Worm (Caenorhabditis elegans): Measurements from ENCODE around the gene F27E5.9.
A peak's percentile ranks its signal among the peaks of the same experiment; 100 is the strongest.

F27E5.9 gene

ce11 chrII:10172436-10172973 is 37.8 kb downstream of the F27E5.9 start, which contains the start of gene wbp-11 (continued):
- TF ChIP-seq sma-9 (GFP tag; optimal IDR thresholded peaks at IDR 0.05) = peak; percentile 0
- TF ChIP-seq sma-9 (tag; optimal IDR thresholded peaks at IDR 0.05) = no peak
- no peak for TF ChIP-seq aly-2 (tag; optimal IDR thresholded peaks at IDR 0.05)
- TF ChIP-seq elt-1 (tag; optimal IDR thresholded peaks at IDR 0.05) = no peak
- TF ChIP-seq ceh-16 (tag; optimal IDR thresholded peaks at IDR 0.05) = no peak
- TF ChIP-seq ceh-82 (tag; optimal IDR thresholded peaks at IDR 0.05) = no peak
- no peak for TF ChIP-seq mdl-1 (tag; optimal IDR thresholded peaks at IDR 0.05)
- no peak for TF ChIP-seq lin-39 (tag; optimal IDR thresholded peaks at IDR 0.05)

ce11 chrII:10174338-10174737 is 39.6 kb downstream of the F27E5.9 start, which contains the start of gene F33H1.4:
Gene F33H1.4, plus strand, starts transcription at chrII:10174648.
- TF ChIP-seq sma-3 (GFP tag; optimal IDR thresholded peaks at IDR 0.05) (peak; percentile 24), nhr-77 (tag; optimal IDR thresholded peaks at IDR 0.05) (no peak), C34F6.9 (tag; optimal IDR thresholded peaks at IDR 0.05) (peak; percentile 76), nhr-21 (tag; optimal IDR thresholded peaks at IDR 0.05) (peak; percentile 44), fos-1 (tag; optimal IDR thresholded peaks at IDR 0.05) (peak; percentile 38), nhr-129 (tag; optimal IDR thresholded peaks at IDR 0.05) (peak; percentile 47), unc-55 (GFP tag; optimal IDR thresholded peaks at IDR 0.05) (peak; percentile 71), unc-39 (tag; optimal IDR thresholded peaks at IDR 0.05) (no peak), elt-1 (tag; optimal IDR thresholded peaks at IDR 0.05) (no peak), lsy-2 (tag; optimal IDR thresholded peaks at IDR 0.05) (peak; percentile 61 to 96), ama-1 (optimal IDR thresholded peaks at IDR 0.05) (no peak), lin-11 (tag; optimal IDR thresholded peaks at IDR 0.05) (peak; percentile 37), lin-13 (GFP tag; optimal IDR thresholded peaks at IDR 0.05) (peak; percentile 98), sma-9 (GFP tag; optimal IDR thresholded peaks at IDR 0.05) (peak; percentile 48), sma-9 (tag; optimal IDR thresholded peaks at IDR 0.05) (no peak), alr-1 (tag; optimal IDR thresholded peaks at IDR 0.05) (no peak), blmp-1 (tag; optimal IDR thresholded peaks at IDR 0.05; ENCODE audit: insufficient read depth) (peak; percentile 68), dmd-4 (tag; optimal IDR thresholded peaks at IDR 0.05) (no peak), nhr-11 (tag; optimal IDR thresholded peaks at IDR 0.05) (no peak), aly-2 (tag; optimal IDR thresholded peaks at IDR 0.05) (no peak)

ce11 chrII:10182634-10183033 is 47.9 kb downstream of the F27E5.9 start, which contains the start of gene srd-1:
Gene srd-1, minus strand, starts transcription at chrII:10182734.
- no peak for TF ChIP-seq nhr-77 (tag; optimal IDR thresholded peaks at IDR 0.05)
- no peak for TF ChIP-seq lin-11 (tag; optimal IDR thresholded peaks at IDR 0.05)
- no peak for TF ChIP-seq nhr-129 (tag; optimal IDR thresholded peaks at IDR 0.05)
- TF ChIP-seq egl-27 (tag; optimal IDR thresholded peaks at IDR 0.05) = no peak
- TF ChIP-seq dmd-4 (tag; optimal IDR thresholded peaks at IDR 0.05) = no peak
- TF ChIP-seq skn-1 (tag; optimal IDR thresholded peaks at IDR 0.05) = no peak
